In genomic region chr2L:6692048-6692447, dm6 we compare ENCODE assay signal across 4 fruit fly cellular contexts.
TF ChIP-seq lines count a peak whose summit lies in the region.

No protein-coding gene starts in this region.

- TF ChIP-seq CTCF in whole organism, embryonic (GFP tag; optimal IDR thresholded peaks at IDR 0.05; lab: Kevin White, UChicago): no peak

TF ChIP-seq in whole organism, embryonic, 481 proteins besides CTCF, POLR2A, EP300 and RAD21:
- TF ChIP-seq NfI (GFP tag; optimal IDR thresholded peaks at IDR 0.05; lab: Kevin White, UChicago): no peak
- TF ChIP-seq Sox102F (GFP tag; optimal IDR thresholded peaks at IDR 0.05; lab: Kevin White, UChicago): peak; percentile 24
- TF ChIP-seq Med (GFP tag; lab: Kevin White, UChicago): peak; percentile 64
- TF ChIP-seq CG11504 (tag; optimal IDR thresholded peaks at IDR 0.05; lab: Kevin White, UChicago): peak; percentile 10
- TF ChIP-seq sens (GFP tag; lab: Kevin White, UChicago): peak; percentile 75
- no peak for TF ChIP-seq gem (tag; optimal IDR thresholded peaks at IDR 0.05; lab: Kevin White, UChicago)
- TF ChIP-seq Dll (GFP tag; IDR thresholded peaks at IDR 0.05; lab: Robert Waterston, UW; ENCODE audit: partially characterized antibody): no peak
- TF ChIP-seq vvl (GFP tag; IDR thresholded peaks at IDR 0.05; lab: Robert Waterston, UW): 0 out of 2 replicates have a peak, but pooled peaks have one; percentile 7
- TF ChIP-seq klu (GFP tag; IDR thresholded peaks at IDR 0.05; lab: Robert Waterston, UW): no peak
- peak; percentile 58 for TF ChIP-seq D19A (tag; optimal IDR thresholded peaks at IDR 0.05; lab: Kevin White, UChicago)

TF ChIP-seq in whole organism, prepupa, 60 proteins besides CTCF, POLR2A, EP300 and RAD21 (continues in another document):
- no peak for TF ChIP-seq net (GFP tag; optimal IDR thresholded peaks at IDR 0.05; lab: Kevin White, UChicago)
- TF ChIP-seq Ets96B (tag; optimal IDR thresholded peaks at IDR 0.05; lab: Kevin White, UChicago): peak; percentile 8
- TF ChIP-seq CG6163 (GFP tag; IDR thresholded peaks at IDR 0.05; lab: Robert Waterston, UW): peak; percentile 52; the same call in 2 of the 3 replicates
- no peak for TF ChIP-seq lz (GFP tag; optimal IDR thresholded peaks at IDR 0.05; lab: Kevin White, UChicago)
- TF ChIP-seq CG8632 (GFP tag; optimal IDR thresholded peaks at IDR 0.05; lab: Kevin White, UChicago): no peak
- no peak for TF ChIP-seq CG4318 (GFP tag; optimal IDR thresholded peaks at IDR 0.05; lab: Kevin White, UChicago)
- TF ChIP-seq Smox (GFP tag; optimal IDR thresholded peaks at IDR 0.05; lab: Kevin White, UChicago): peak; percentile 1
- no peak for TF ChIP-seq esn (GFP tag; optimal IDR thresholded peaks at IDR 0.05; lab: Kevin White, UChicago)
- TF ChIP-seq Eip78C (GFP tag; lab: Kevin White, UChicago): peak; percentile 31
- TF ChIP-seq dac (GFP tag; optimal IDR thresholded peaks at IDR 0.05; lab: Kevin White, UChicago): no peak
- peak; percentile 27 for TF ChIP-seq pdm3 (GFP tag; optimal IDR thresholded peaks at IDR 0.05; lab: Kevin White, UChicago)
- peak; percentile 36 for TF ChIP-seq CG10631 (GFP tag; optimal IDR thresholded peaks at IDR 0.05; lab: Kevin White, UChicago)
- no peak for TF ChIP-seq spab (GFP tag; optimal IDR thresholded peaks at IDR 0.05; lab: Kevin White, UChicago)
- peak; percentile 14 for TF ChIP-seq CG10669 (GFP tag; optimal IDR thresholded peaks at IDR 0.05; lab: Kevin White, UChicago)
- TF ChIP-seq CG3919 (GFP tag; optimal IDR thresholded peaks at IDR 0.05; lab: Kevin White, UChicago): peak; percentile 14
- no peak for TF ChIP-seq CG1621 (tag; optimal IDR thresholded peaks at IDR 0.05; lab: Kevin White, UChicago)
- TF ChIP-seq CG11902 (GFP tag; optimal IDR thresholded peaks at IDR 0.05; lab: Kevin White, UChicago): no peak
- peak; percentile 20 for TF ChIP-seq acj6 (GFP tag; optimal IDR thresholded peaks at IDR 0.05; lab: Kevin White, UChicago)
- peak; percentile 22 for TF ChIP-seq OdsH (GFP tag; optimal IDR thresholded peaks at IDR 0.05; lab: Kevin White, UChicago)
- no peak for TF ChIP-seq Eip93F (GFP tag; optimal IDR thresholded peaks at IDR 0.05; lab: Kevin White, UChicago)
- peak; percentile 9 for TF ChIP-seq Eip75B (GFP tag; optimal IDR thresholded peaks at IDR 0.05; lab: Kevin White, UChicago)
- peak; percentile 45 for TF ChIP-seq Hr4 (GFP tag; optimal IDR thresholded peaks at IDR 0.05; lab: Kevin White, UChicago)
- TF ChIP-seq Sox15 (GFP tag; optimal IDR thresholded peaks at IDR 0.05; lab: Kevin White, UChicago): no peak
- no peak for TF ChIP-seq cyc (GFP tag; optimal IDR thresholded peaks at IDR 0.05; lab: Kevin White, UChicago)
- no peak for TF ChIP-seq Sox14 (GFP tag; optimal IDR thresholded peaks at IDR 0.05; lab: Kevin White, UChicago)
- TF ChIP-seq salr (GFP tag; optimal IDR thresholded peaks at IDR 0.05; lab: Kevin White, UChicago): no peak
- TF ChIP-seq Hr39 (GFP tag; optimal IDR thresholded peaks at IDR 0.05; lab: Kevin White, UChicago): peak; percentile 15
- no peak for TF ChIP-seq Sox102F (GFP tag; optimal IDR thresholded peaks at IDR 0.05; lab: Kevin White, UChicago)

TF ChIP-seq in whole organism, pupa, 21 proteins besides CTCF, POLR2A, EP300 and RAD21:
- TF ChIP-seq Pif1A (GFP tag; optimal IDR thresholded peaks at IDR 0.05; lab: Kevin White, UChicago) (peak; percentile 22), CG15710 (tag; optimal IDR thresholded peaks at IDR 0.05; lab: Kevin White, UChicago) (peak; percentile 1), EcR (GFP tag; optimal IDR thresholded peaks at IDR 0.05; lab: Kevin White, UChicago) (no peak), CG9948 (tag; optimal IDR thresholded peaks at IDR 0.05; lab: Kevin White, UChicago) (peak; percentile 25), CG32121 (GFP tag; IDR thresholded peaks at IDR 0.05; lab: Robert Waterston, UW) (no peak), Ets98B (GFP tag; IDR thresholded peaks at IDR 0.05; lab: Robert Waterston, UW) (no peak), CG17806 (tag; optimal IDR thresholded peaks at IDR 0.05; lab: Kevin White, UChicago) (peak; percentile 33), CG34367 (tag; optimal IDR thresholded peaks at IDR 0.05; lab: Kevin White, UChicago) (peak; percentile 14), CG12605 (GFP tag; IDR thresholded peaks at IDR 0.05; lab: Robert Waterston, UW) (no peak), CG14655 (GFP tag; optimal IDR thresholded peaks at IDR 0.05; lab: Kevin White, UChicago) (peak; percentile 59), CG8301 (tag; optimal IDR thresholded peaks at IDR 0.05; lab: Kevin White, UChicago) (peak; percentile 30), CG8159 (tag; optimal IDR thresholded peaks at IDR 0.05; lab: Kevin White, UChicago) (peak; percentile 4)

TF ChIP-seq in whole organism, wandering third instar larva, 38 proteins besides CTCF, POLR2A, EP300 and RAD21:
- no peak for TF ChIP-seq psq (GFP tag; optimal IDR thresholded peaks at IDR 0.05; lab: Kevin White, UChicago)
- TF ChIP-seq h (GFP tag; optimal IDR thresholded peaks at IDR 0.05; lab: Kevin White, UChicago): peak; percentile 2

Comparison
In these comparisons a context has a peak if more than half of its experiments do, and no peak if none do; other contexts are left out.
1. Of the 7 proteins assayed by ChIP-seq in both whole organism, embryonic and whole organism, prepupa: peak only in whole organism, embryonic: Sox102F; only in whole organism, prepupa: Hr39; in both: none; in neither: 5.